Fruit fly (Drosophila melanogaster) whole organism, wandering third instar larva: Measurements from ENCODE around the gene egh.

Experiments
- Abd-B ChIP-seq: fragments of >200 bp; optimal IDR thresholded peaks from 2 replicates; lab custom pipeline; 2017; ENCODE audit warnings: missing biosample characterization, missing genetic modification characterization
- Hr78 ChIP-seq: fragments of >200 bp; optimal IDR thresholded peaks from 2 replicates; lab custom pipeline; 2017; ENCODE audit warnings: missing biosample characterization, missing genetic modification characterization
- fru ChIP-seq: fragments of 200-800 bp; sonication (Bioruptor generic); optimal IDR thresholded peaks from 3 replicates; lab custom pipeline; 2016; ENCODE audit warnings: missing biosample characterization, mild to moderate bottlenecking, missing genetic modification characterization

DNA sequence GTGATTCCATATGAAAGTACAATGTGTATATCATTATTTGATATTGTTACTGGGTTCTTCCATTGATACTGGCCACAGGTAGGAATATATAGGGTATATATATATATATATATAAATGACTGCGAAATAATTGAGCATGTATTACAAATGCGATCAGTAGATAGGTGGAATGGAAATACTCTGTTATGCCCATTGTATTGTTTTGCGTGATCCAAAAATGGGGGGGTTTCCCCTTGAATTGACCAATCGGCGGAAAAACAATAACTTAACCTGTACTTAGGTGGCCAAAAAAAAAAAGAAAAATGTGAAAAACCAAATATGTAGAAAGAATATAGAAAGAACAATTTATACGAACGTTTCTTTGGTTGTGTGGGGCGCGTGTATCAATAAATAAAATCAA lies 49.6 kb downstream of the egh start:
- TF ChIP-seq Hr78 (GFP tag; lab: Kevin White, UChicago) (no peak), fru (no peak), Abd-B (GFP tag; lab: Kevin White, UChicago) (no peak)
